Worm (Caenorhabditis elegans): ENCODE results near the gene C14A4.8.

DNA sequence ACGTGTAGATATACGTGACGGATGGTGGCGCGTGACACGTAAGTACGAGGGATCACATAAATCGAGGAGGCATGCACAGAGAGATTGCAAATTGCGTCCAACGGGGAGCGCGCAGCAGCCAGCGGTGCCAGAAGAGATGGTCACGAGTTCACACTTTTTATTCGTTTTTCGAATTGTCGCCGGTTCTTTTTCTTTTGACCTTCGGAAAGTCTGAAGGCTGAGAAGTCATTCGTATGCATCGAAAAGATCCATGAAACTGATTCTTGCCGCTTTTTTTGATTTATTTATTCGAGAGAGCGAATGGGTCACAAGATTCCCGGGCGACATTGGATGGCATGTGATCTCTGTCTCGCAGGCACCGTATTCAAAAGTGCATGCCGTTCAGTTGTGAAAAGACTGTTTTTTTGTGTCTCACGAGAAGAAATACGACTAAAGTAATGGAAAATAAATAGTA lies 39.0 kb downstream of the C14A4.8 start:
- no peak for TF ChIP-seq egl-27 (tag; optimal IDR thresholded peaks at IDR 0.05)
- TF ChIP-seq nhr-237 (tag; optimal IDR thresholded peaks at IDR 0.05): no peak
- no peak for TF ChIP-seq fkh-2 (tag; optimal IDR thresholded peaks at IDR 0.05)
- TF ChIP-seq daf-12 (tag; optimal IDR thresholded peaks at IDR 0.05): no peak
- no peak for TF ChIP-seq fkh-10 (GFP tag; optimal IDR thresholded peaks at IDR 0.05)
- no peak for TF ChIP-seq ceh-82 (tag; optimal IDR thresholded peaks at IDR 0.05)
- no peak for TF ChIP-seq ceh-16 (tag; optimal IDR thresholded peaks at IDR 0.05)
- peak; percentile 82 for TF ChIP-seq nhr-25 (tag; optimal IDR thresholded peaks at IDR 0.05)
- no peak for TF ChIP-seq nhr-77 (tag; optimal IDR thresholded peaks at IDR 0.05)
- no peak for TF ChIP-seq nhr-23 (tag; optimal IDR thresholded peaks at IDR 0.05)
